Fruit fly (Drosophila melanogaster) whole organism, wandering third instar larva: Measurements from ENCODE around the gene Fas3.

Source experiments
- dsf ChIP-seq: sonication (Bioruptor generic); optimal IDR thresholded peaks from 2 replicates; lab custom pipeline; 2016; ENCODE audit warnings: missing biosample characterization, missing genetic modification characterization, borderline replicate concordance
- lola ChIP-seq: fragments of >200 bp; optimal IDR thresholded peaks from 2 replicates; lab custom pipeline; 2017; ENCODE audit warnings: missing biosample characterization, missing genetic modification characterization

DNA sequence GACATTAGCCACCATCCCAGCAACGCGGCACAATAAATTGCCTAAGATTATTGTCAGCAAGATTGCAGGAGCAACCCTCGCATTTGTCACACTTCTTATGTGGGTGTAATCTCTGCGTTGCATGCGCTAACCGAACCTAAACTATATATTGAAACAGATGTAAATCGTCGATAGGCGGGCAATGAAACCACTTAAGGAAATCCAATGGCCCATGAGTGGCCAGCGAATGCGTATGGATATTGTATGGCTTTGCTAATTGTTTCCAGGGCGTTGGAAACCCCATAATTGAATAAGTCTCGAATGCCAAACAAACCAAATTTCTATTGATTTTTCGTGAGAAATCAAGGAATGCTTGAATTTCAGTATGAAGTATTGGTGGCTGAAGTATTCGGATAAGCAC, 11.2 kb upstream of the Fas3 start:
- TF ChIP-seq lola (no peak), dsf (GFP tag; lab: Kevin White, UChicago) (no peak)
